Worm (Caenorhabditis elegans) whole organism, midembryonic: ENCODE measurements around the gene ZK637.14.

Experiments
- T22C8.4 ChIP-seq: fragments of 200-800 bp; sonication (Bioruptor generic); IDR thresholded peaks from 2 replicates; pipeline ENCODE4 v1.3.6; 2022; ENCODE audit warnings: missing genetic modification characterization, missing compliant biosample characterization
- flt-1 ChIP-seq: fragments of 200-800 bp; sonication (Bioruptor generic); IDR thresholded peaks from 2 replicates; pipeline ENCODE4 v1.3.6; 2022; ENCODE audit warnings: missing genetic modification characterization, missing compliant biosample characterization
- klf-2 ChIP-seq: fragments of 200-800 bp; sonication (Bioruptor generic); conservative IDR thresholded peaks from 2 replicates; pipeline ENCODE4 v1.3.6; 2022; ENCODE audit warnings: missing genetic modification reagents, missing genetic modification characterization, missing compliant biosample characterization
- med-1 ChIP-seq: sonication (generic microtip); optimal IDR thresholded peaks from 2 replicates; lab custom pipeline; 2017; ENCODE audit warnings: missing genetic modification characterization, mild to moderate bottlenecking, missing compliant biosample characterization, antibody characterized with exemption, missing genetic modification reagents; ENCODE audit not compliant: insufficient read depth
- tab-1 ChIP-seq: fragments of 200-800 bp; sonication (Bioruptor generic); IDR thresholded peaks from 2 replicates; pipeline ENCODE4 v1.3.6; 2022; ENCODE audit warnings: missing genetic modification characterization, missing compliant biosample characterization
- ztf-29 ChIP-seq: fragments of 200-800 bp; sonication (Bioruptor generic); IDR thresholded peaks from 2 replicates; pipeline ENCODE4 v1.3.6; 2022; ENCODE audit warnings: missing genetic modification reagents, missing genetic modification characterization, missing compliant biosample characterization

DNA sequence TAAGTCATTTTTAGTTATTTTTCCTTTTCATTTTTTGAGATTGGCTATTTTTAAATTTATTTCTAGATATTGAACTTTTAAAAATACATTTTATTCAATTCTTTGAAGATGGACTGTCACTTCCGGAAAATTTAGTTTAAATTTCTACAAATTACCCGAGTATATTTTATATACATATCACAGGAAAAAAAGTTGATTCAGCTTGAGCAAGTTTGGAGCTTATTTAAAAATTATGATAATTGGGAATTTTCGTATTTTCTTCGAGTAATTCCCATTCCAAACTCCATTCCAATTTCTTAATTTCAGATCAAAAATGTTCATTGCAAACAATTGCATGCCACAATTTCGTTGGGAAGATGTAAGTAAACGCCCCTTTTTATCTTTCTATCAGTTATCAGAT lies 40.8 kb upstream of the ZK637.14 start, which contains the start of gene arrd-15:
- TF ChIP-seq flt-1 (GFP tag; lab: Robert Waterston, UW) (no peak), tab-1 (GFP tag; lab: Robert Waterston, UW) (no peak), klf-2 (GFP tag; lab: Robert Waterston, UW) (no peak), med-1 (no peak), T22C8.4 (GFP tag; lab: Robert Waterston, UW) (no peak), ztf-29 (GFP tag; lab: Robert Waterston, UW) (no peak)
